Fruit fly (Drosophila melanogaster) Kc167 (cell line): ENCODE data around the gene CG43739.

Experiments used
- Myc ChIP-seq: fragments of >200 bp; optimal IDR thresholded peaks from 2 replicates; lab custom pipeline; 2017; ENCODE audit warnings: missing external identifiers
- Sin3A ChIP-seq: fragments of >200 bp; optimal IDR thresholded peaks from 2 replicates; lab custom pipeline; 2018; ENCODE audit warnings: missing external identifiers
- ttk ChIP-seq: sonication (Bioruptor generic); optimal IDR thresholded peaks from 2 replicates; lab custom pipeline; 2017; ENCODE audit warnings: missing external identifiers

DNA sequence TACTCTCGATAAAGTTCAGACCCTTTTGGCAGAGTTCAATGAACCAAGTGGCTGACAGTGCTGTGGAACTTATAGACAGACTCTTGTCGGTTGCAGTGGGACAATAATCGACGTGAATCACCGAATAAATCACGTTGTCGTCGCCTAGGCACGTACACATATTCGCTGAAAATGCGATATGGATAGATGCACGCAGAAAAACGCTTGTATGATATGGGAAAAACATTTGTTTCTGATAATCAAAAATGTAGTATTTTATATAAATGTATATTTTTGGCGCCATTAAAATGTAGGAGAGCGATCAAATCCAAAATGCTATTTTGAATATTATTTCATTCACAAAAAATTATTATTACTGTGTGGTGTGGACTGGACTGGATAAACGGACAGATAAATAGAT is 3.5 kb downstream of the CG43739 start:
- TF ChIP-seq ttk (lab: Kevin White, UChicago) = no peak
- TF ChIP-seq Sin3A (lab: Kevin White, UChicago) = no peak
- no peak for TF ChIP-seq Myc
